Fruit fly (Drosophila melanogaster): ENCODE results near the gene CG14109.

CG14109 gene

DNA sequence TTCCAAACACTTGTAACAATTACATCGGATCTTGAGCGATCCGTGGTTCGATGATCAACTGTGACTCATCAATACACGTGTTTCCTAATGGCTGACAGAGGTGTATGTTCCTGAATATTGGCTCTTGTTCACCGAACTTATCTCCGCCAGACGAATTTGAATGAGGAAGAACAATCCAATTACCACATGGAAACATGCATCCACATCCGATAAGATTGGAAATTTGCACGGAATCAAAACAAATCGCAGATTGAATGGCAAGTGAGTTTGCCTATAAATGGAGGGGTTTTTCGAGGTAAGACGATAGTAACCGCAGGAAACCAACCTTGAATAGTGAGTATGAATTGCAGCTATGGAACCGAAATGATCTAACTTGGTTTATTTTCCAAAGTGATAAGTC lies 3.1 kb upstream of the CG14109 start, which contains the start of gene CG10725:
TSS of gene CG10725 (plus strand) at position 301 of the 400 bp plus-strand sequence.
- TF ChIP-seq fd96Cb (tag; optimal IDR thresholded peaks at IDR 0.05) (no peak), crp (GFP tag; optimal IDR thresholded peaks at IDR 0.05) (no peak), lab (GFP tag; optimal IDR thresholded peaks at IDR 0.05) (no peak), nerfin-2 (GFP tag; IDR thresholded peaks at IDR 0.05; ENCODE audit: partially characterized antibody) (no peak), CG17361 (GFP tag; IDR thresholded peaks at IDR 0.05) (no peak), maf-S (GFP tag; optimal IDR thresholded peaks at IDR 0.05) (no peak), Dfd (GFP tag; optimal IDR thresholded peaks at IDR 0.05) (no peak), Sry-β (GFP tag; optimal IDR thresholded peaks at IDR 0.05) (no peak), CG8924 (tag; optimal IDR thresholded peaks at IDR 0.05) (no peak), D (optimal IDR thresholded peaks at IDR 0.05) (no peak), D (GFP tag; optimal IDR thresholded peaks at IDR 0.05) (no peak), Fer1 (GFP tag; optimal IDR thresholded peaks at IDR 0.05) (no peak), CG6765 (GFP tag; optimal IDR thresholded peaks at IDR 0.05) (no peak), CG13123 (GFP tag; optimal IDR thresholded peaks at IDR 0.05) (no peak), CG18476 (GFP tag; optimal IDR thresholded peaks at IDR 0.05) (no peak)

DNA sequence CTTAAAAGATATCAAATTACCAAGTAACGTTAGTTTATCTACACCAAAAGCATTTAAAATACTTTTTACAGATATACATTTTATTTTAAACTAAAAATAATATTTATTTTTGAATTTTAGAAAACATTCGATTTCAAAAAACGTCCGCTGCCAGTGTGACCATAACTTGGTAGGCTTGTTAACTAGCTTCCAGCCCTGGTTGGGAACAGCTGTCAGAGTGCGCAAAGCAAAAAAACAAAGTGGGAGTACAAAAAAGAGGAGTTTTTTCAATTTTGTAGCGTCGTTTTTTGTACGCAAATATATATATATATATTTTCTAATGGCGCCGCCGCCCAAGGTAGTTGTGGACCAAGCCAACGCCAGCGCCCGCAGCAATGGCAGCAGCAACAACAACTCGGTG lies 1.7 kb downstream of the CG14109 start, which contains the start of gene cmb:
TSS of gene cmb (plus strand) at position 195 of the 400 bp plus-strand sequence.
- TF ChIP-seq psq (GFP tag; optimal IDR thresholded peaks at IDR 0.05) (no peak), sob (GFP tag; IDR thresholded peaks at IDR 0.05) (no peak), Ravus (GFP tag; IDR thresholded peaks at IDR 0.05) (no peak), sr (GFP tag; IDR thresholded peaks at IDR 0.05) (no peak), sim (GFP tag; IDR thresholded peaks at IDR 0.05) (no peak), HLH4C (GFP tag; IDR thresholded peaks at IDR 0.05; ENCODE audit: partially characterized antibody) (no peak), CG3838 (GFP tag; optimal IDR thresholded peaks at IDR 0.05) (no peak), E2f2 (GFP tag; IDR thresholded peaks at IDR 0.05) (peak; percentile 83), Ets65A (GFP tag) (peak; percentile 67), Mes4 (GFP tag; optimal IDR thresholded peaks at IDR 0.05) (no peak), CoRest (tag; optimal IDR thresholded peaks at IDR 0.05) (peak; percentile 18), insv (GFP tag; optimal IDR thresholded peaks at IDR 0.05) (no peak), Dp (GFP tag; optimal IDR thresholded peaks at IDR 0.05) (peak; percentile 75), H15 (GFP tag; IDR thresholded peaks at IDR 0.05) (no peak), D19B (GFP tag; optimal IDR thresholded peaks at IDR 0.05) (no peak), sc (optimal IDR thresholded peaks at IDR 0.05) (no peak), sc (GFP tag; optimal IDR thresholded peaks at IDR 0.05) (no peak), mld (GFP tag; IDR thresholded peaks at IDR 0.05; ENCODE audit: partially characterized antibody) (no peak), CG10959 (GFP tag; IDR thresholded peaks at IDR 0.05) (no peak), fd3F (GFP tag; optimal IDR thresholded peaks at IDR 0.05) (no peak), CG1647 (GFP tag; optimal IDR thresholded peaks at IDR 0.05) (no peak), MESR4 (GFP tag; optimal IDR thresholded peaks at IDR 0.05) (peak; percentile 42), Bgb (GFP tag; IDR thresholded peaks at IDR 0.05; ENCODE audit: partially characterized antibody) (no peak), az2 (GFP tag; optimal IDR thresholded peaks at IDR 0.05) (no peak), CG4617 (GFP tag; optimal IDR thresholded peaks at IDR 0.05; ENCODE audit: borderline replicate concordance) (peak; percentile 39), CG10274 (GFP tag; optimal IDR thresholded peaks at IDR 0.05) (no peak), CG15479 (GFP tag; optimal IDR thresholded peaks at IDR 0.05) (peak; percentile 68), CG12391 (tag; optimal IDR thresholded peaks at IDR 0.05) (peak; percentile 9), Dref (GFP tag; IDR thresholded peaks at IDR 0.05) (0 out of 2 replicates have a peak, but pooled peaks have one; percentile 22), CG4360 (GFP tag; IDR thresholded peaks at IDR 0.05) (0 out of 2 replicates have a peak, but pooled peaks have one; percentile 18), Hmx (GFP tag; optimal IDR thresholded peaks at IDR 0.05) (no peak), nom (GFP tag; optimal IDR thresholded peaks at IDR 0.05) (peak; percentile 93), MBD-R2 (GFP tag; IDR thresholded peaks at IDR 0.05) (peak; percentile 96), CG8290 (GFP tag; optimal IDR thresholded peaks at IDR 0.05) (no peak), CG8290 (tag; optimal IDR thresholded peaks at IDR 0.05) (no peak), Bdp1 (GFP tag; optimal IDR thresholded peaks at IDR 0.05) (no peak), CG30431 (GFP tag; optimal IDR thresholded peaks at IDR 0.05) (no peak)
